Worm (Caenorhabditis elegans) whole organism, L4 larva: ENCODE data around the gene F07G6.10.
"Not testable (repeated sequence)": the region's sequence is repeated elsewhere in the genome, so short reads cannot be mapped to it uniquely, and the experiment has no call there.

ENCODE experiments used
- ama-1 ChIP-seq: fragments of 150-350 bp; optimal IDR thresholded peaks from 2 replicates; lab custom pipeline; 2014; ENCODE audit warnings: inconsistent platforms, mixed read lengths
- fos-1 ChIP-seq: fragments of 150-350 bp; optimal IDR thresholded peaks from 2 replicates; lab custom pipeline; 2014; ENCODE audit warnings: missing biosample characterization, missing genetic modification characterization
- nhr-10 ChIP-seq: fragments of 150-350 bp; optimal IDR thresholded peaks from 2 replicates; lab custom pipeline; 2014; ENCODE audit warnings: missing biosample characterization, missing genetic modification characterization

- not testable (repeated sequence) for TF ChIP-seq ama-1 (lab: Kevin White, UChicago); nhr-10 (tag; lab: Kevin White, UChicago); fos-1
Measured at ce11 chrX:1742530-1742929, 4.8 kb downstream of the F07G6.10 start, which contains the start of gene Y75D11A.2.
